Worm (Caenorhabditis elegans): ENCODE data around the gene str-255.
"Not testable (repeated sequence)": the region's sequence is repeated elsewhere in the genome, so short reads cannot be mapped to it uniquely, and the experiment has no call there.

str-255 gene

DNA sequence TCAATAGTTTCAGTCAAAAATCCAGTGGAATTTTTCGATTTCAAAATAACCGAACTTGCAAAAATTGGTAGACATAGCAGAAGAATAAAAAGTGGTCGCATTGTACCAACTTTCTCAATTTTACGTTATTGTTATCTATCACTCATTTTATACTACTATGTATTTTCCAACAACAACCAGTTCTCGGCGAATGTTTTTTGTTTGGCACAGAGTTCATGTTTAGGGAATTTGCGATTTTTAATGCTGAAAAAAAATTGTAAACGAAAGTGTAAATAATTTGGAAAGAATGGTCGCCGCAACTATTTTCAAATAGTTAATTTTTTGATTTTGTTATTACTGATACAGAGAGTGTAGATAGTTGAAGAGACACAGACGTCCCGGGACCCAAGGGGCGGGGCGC, 14.2 kb downstream of the str-255 start, which contains the start of gene C45H4.21:
Gene C45H4.21, minus strand, starts transcription at position 101 of the 400 bp plus-strand sequence.
- TF ChIP-seq M03D4.4 (tag; optimal IDR thresholded peaks at IDR 0.05): no peak
- no peak for TF ChIP-seq drap-1 (GFP tag; optimal IDR thresholded peaks at IDR 0.05)
- no peak for TF ChIP-seq ztf-11 (tag; optimal IDR thresholded peaks at IDR 0.05)
- no peak for TF ChIP-seq ceh-39 (tag; optimal IDR thresholded peaks at IDR 0.05)
- no peak for TF ChIP-seq tbx-8 (GFP tag; optimal IDR thresholded peaks at IDR 0.05)
- TF ChIP-seq lin-13 (tag; optimal IDR thresholded peaks at IDR 0.05): no peak
- no peak for TF ChIP-seq mab-5 (tag; optimal IDR thresholded peaks at IDR 0.05)
- TF ChIP-seq hlh-1 (tag; optimal IDR thresholded peaks at IDR 0.05): no peak
- no peak for TF ChIP-seq zip-8 (tag; optimal IDR thresholded peaks at IDR 0.05)
- no peak for TF ChIP-seq nhr-28 (tag; optimal IDR thresholded peaks at IDR 0.05)
- no peak for TF ChIP-seq ham-2 (GFP tag; optimal IDR thresholded peaks at IDR 0.05)

DNA sequence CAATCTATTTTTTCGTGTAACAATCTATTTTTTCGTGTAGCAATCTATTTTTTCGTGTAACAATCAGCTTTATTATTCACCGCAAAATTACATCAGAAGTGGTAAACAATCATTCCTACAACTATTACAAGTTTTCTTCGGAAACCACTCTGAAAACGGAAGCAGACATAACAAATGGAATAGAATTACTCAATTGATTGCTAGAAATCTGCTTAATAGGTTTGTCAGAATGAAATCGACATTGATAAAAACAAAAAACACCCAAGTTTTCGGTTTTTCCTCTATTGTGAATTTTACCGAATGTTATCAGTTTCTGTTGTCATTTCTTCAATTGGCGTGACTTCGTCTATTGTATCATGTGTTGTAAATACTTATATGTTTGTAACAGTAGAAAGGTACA, 16.8 kb downstream of the str-255 start, which contains the start of gene srbc-20:
Gene srbc-20, plus strand, starts transcription at position 301 of the 400 bp plus-strand sequence.
- TF ChIP-seq unc-120 (tag; optimal IDR thresholded peaks at IDR 0.05; ENCODE audit: poor library complexity, severe bottlenecking) (no peak), cnd-1 (tag; optimal IDR thresholded peaks at IDR 0.05) (no peak), bed-3 (GFP tag; optimal IDR thresholded peaks at IDR 0.05) (no peak), M03D4.4 (tag; optimal IDR thresholded peaks at IDR 0.05) (no peak), mep-1 (tag; optimal IDR thresholded peaks at IDR 0.05) (no peak)

DNA sequence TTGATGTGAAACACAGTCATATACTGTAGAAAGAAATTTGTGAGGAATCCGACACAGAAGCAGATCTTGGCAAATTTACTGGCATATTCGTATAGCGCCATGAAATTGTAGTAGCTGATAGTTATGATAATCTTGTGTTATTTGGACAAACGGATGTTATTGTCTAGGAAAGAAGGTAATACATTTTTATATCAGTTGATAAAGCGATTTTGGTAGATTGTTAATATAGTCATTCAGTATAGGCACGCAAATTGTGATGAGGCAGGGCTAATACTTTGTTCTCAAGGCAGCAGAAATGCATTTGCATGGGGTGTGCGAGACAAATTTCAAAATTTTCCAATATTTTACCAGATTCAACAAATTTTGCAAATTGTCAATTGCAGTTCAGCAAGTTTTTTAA, 17.6 kb downstream of the str-255 start, which contains the start of gene str-52:
Gene str-52, minus strand, starts transcription at position 101 of the 400 bp plus-strand sequence.
- no peak for TF ChIP-seq ceh-39 (tag; optimal IDR thresholded peaks at IDR 0.05)
- no peak for TF ChIP-seq mls-2 (tag; optimal IDR thresholded peaks at IDR 0.05)
- no peak for TF ChIP-seq ceh-83 (GFP tag; optimal IDR thresholded peaks at IDR 0.05)
- TF ChIP-seq M03D4.4 (tag; optimal IDR thresholded peaks at IDR 0.05): no peak
- no peak for TF ChIP-seq unc-39 (tag; optimal IDR thresholded peaks at IDR 0.05)

DNA sequence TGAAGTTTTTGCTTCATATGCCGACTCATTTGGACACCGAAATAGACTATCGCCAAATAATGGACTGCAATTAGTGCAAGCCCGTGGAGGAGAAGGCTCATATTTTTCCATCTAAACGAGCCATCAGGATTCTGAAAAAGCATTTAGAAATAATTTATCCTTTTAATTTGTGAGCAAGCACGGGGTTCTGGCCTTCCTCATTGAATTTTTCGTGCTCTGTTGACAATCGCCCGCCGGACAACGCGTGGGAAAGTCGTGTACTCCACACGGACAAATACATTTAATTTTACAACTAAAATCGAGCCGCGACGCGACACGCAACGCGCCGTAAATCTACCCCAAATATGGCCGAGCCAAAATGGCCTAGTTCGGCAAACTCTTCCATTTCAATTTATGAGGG, 19.2 kb downstream of the str-255 start, which contains the start of gene F22F7.12:
Gene F22F7.12, minus strand, starts transcription at position 101 of the 400 bp plus-strand sequence.
- not testable (repeated sequence) for TF ChIP-seq unc-120 (tag; optimal IDR thresholded peaks at IDR 0.05; ENCODE audit: poor library complexity, severe bottlenecking); blmp-1 (tag; optimal IDR thresholded peaks at IDR 0.05); lin-13 (tag; optimal IDR thresholded peaks at IDR 0.05)

DNA sequence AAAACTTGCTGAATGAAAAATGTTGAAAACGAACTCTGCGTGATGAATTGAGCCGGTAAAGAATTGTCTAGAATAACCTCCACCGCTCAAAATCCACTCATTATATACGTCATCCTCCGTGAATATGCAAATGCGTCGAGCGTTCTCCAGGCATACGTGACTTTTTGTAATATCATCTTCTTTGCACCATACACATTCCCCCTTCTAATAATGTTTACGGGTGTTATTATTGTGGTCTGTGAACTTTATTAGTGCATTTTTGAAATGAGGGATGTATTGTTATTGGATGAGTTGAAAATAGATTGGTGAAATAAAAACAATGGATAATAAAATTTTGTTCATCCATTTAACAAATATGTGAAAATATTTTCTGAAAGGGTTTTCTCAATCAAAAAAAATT, 23.7 kb downstream of the str-255 start, which contains the start of gene F22F7.7:
Gene F22F7.7, minus strand, starts transcription at position 125 of the 400 bp plus-strand sequence.
- TF ChIP-seq sem-2 (GFP tag; optimal IDR thresholded peaks at IDR 0.05) (no peak), zip-8 (tag; optimal IDR thresholded peaks at IDR 0.05) (no peak), unc-120 (tag; optimal IDR thresholded peaks at IDR 0.05; ENCODE audit: poor library complexity, severe bottlenecking) (no peak), mab-5 (tag; optimal IDR thresholded peaks at IDR 0.05) (no peak), sptf-1 (tag; optimal IDR thresholded peaks at IDR 0.05) (no peak), blmp-1 (tag; optimal IDR thresholded peaks at IDR 0.05) (no peak), lsy-2 (tag; optimal IDR thresholded peaks at IDR 0.05) (no peak), ceh-39 (tag; optimal IDR thresholded peaks at IDR 0.05) (no peak), ham-2 (GFP tag; optimal IDR thresholded peaks at IDR 0.05) (no peak), ces-1 (GFP tag; optimal IDR thresholded peaks at IDR 0.05) (no peak), elt-1 (tag; optimal IDR thresholded peaks at IDR 0.05; ENCODE audit: borderline replicate concordance, insufficient read depth) (no peak), unc-62 (GFP tag; optimal IDR thresholded peaks at IDR 0.05) (no peak), tbx-8 (GFP tag; optimal IDR thresholded peaks at IDR 0.05) (no peak), nhr-76 (tag; optimal IDR thresholded peaks at IDR 0.05) (no peak), mls-2 (tag; optimal IDR thresholded peaks at IDR 0.05) (no peak), nhr-237 (tag; optimal IDR thresholded peaks at IDR 0.05) (no peak), ztf-11 (tag; optimal IDR thresholded peaks at IDR 0.05) (no peak), snpc-4 (tag; optimal IDR thresholded peaks at IDR 0.05) (no peak), lin-13 (tag; optimal IDR thresholded peaks at IDR 0.05) (no peak)

DNA sequence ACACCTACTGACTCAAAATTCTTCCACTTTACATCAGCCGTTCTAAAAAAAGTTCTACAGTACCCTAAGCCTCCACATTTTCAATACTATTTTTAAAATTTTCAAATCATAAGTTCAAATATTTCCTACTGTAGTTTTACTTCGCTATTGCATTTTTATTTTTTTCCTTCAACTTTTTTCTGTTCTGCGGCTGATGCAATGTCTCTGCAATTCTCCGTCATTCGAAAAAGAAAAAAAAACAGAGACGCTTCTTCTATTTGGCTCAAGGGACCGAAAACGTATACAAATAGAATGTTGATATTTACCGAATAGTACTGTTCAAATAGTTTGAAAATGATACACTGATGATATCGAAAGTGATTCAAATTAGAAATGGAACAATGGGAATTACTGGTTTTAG, 25.3 kb downstream of the str-255 start:
- TF ChIP-seq lsy-2 (tag; optimal IDR thresholded peaks at IDR 0.05) (no peak), nhr-2 (tag; optimal IDR thresholded peaks at IDR 0.05) (no peak), lin-13 (tag; optimal IDR thresholded peaks at IDR 0.05) (no peak)

All from whole organism, mixed stage, embryonic.